Worm (Caenorhabditis elegans) whole organism, mixed stage, embryonic: ENCODE data around the gene srh-76.

Experiments
- ceh-83 ChIP-seq: fragments of 200-800 bp; sonication (Bioruptor generic); optimal IDR thresholded peaks from 2 replicates; lab custom pipeline; 2018; ENCODE audit warnings: mild to moderate bottlenecking, missing genetic modification characterization, missing compliant biosample characterization
- lin-32 ChIP-seq: fragments of 200-800 bp; sonication (Bioruptor generic); optimal IDR thresholded peaks from 2 replicates; lab custom pipeline; 2018; ENCODE audit warnings: mild to moderate bottlenecking, missing genetic modification characterization, missing compliant biosample characterization
- lsy-2 ChIP-seq: fragments of 150-350 bp; optimal IDR thresholded peaks from 2 replicates; lab custom pipeline; 2014; ENCODE audit warnings: missing biosample characterization, missing genetic modification characterization
- mep-1 ChIP-seq: fragments of 150-350 bp; optimal IDR thresholded peaks from 2 replicates; lab custom pipeline; 2017; ENCODE audit warnings: missing biosample characterization, missing genetic modification reagents, missing genetic modification characterization, inconsistent platforms
- nhr-237 ChIP-seq: fragments of 150-350 bp; optimal IDR thresholded peaks from 2 replicates; lab custom pipeline; 2014; ENCODE audit warnings: missing biosample characterization, missing genetic modification characterization
- nhr-28 ChIP-seq: fragments of 150-350 bp; optimal IDR thresholded peaks from 2 replicates; lab custom pipeline; 2014; ENCODE audit warnings: missing biosample characterization, missing genetic modification characterization
- nhr-76 ChIP-seq: sonication (generic microtip); optimal IDR thresholded peaks from 2 replicates; lab custom pipeline; 2017; ENCODE audit warnings: missing biosample characterization, missing genetic modification characterization
- pha-4 ChIP-seq: fragments of 150-350 bp; optimal IDR thresholded peaks from 2 replicates; lab custom pipeline; 2018; ENCODE audit warnings: missing biosample characterization, missing genetic modification reagents, missing genetic modification characterization
- snpc-4 ChIP-seq: fragments of 150-350 bp; optimal IDR thresholded peaks from 2 replicates; lab custom pipeline; 2014; ENCODE audit warnings: missing biosample characterization, missing genetic modification characterization
- sptf-1 ChIP-seq: sonication (generic microtip); optimal IDR thresholded peaks from 2 replicates; lab custom pipeline; 2017; ENCODE audit warnings: mild to moderate bottlenecking, missing genetic modification characterization, moderate library complexity, missing compliant biosample characterization
- unc-39 ChIP-seq: fragments of 150-350 bp; optimal IDR thresholded peaks from 2 replicates; lab custom pipeline; 2014; ENCODE audit warnings: missing biosample characterization, missing genetic modification characterization
- unc-62 ChIP-seq: fragments of 150-350 bp; optimal IDR thresholded peaks from 2 replicates; lab custom pipeline; 2014; ENCODE audit warnings: missing biosample characterization, missing genetic modification reagents, missing genetic modification characterization

ce11 chrV:5790497-5791280 is 42.9 kb upstream of the srh-76 start, which contains the start of the genes nhr-142 and F44E7.9:
- TF ChIP-seq nhr-237 (peak; percentile 47), nhr-76 (tag; lab: Kevin White, UChicago) (no peak), unc-62 (peak; percentile 29), mep-1 (tag; lab: Kevin White, UChicago) (peak; percentile 80), lsy-2 (tag; lab: Kevin White, UChicago) (peak; percentile 72), unc-39 (tag; lab: Kevin White, UChicago) (no peak), lin-32 (GFP tag; lab: Kevin White, UChicago) (no peak), pha-4 (tag; lab: Kevin White, UChicago) (peak; percentile 36), snpc-4 (tag; lab: Kevin White, UChicago) (no peak), nhr-28 (tag; lab: Kevin White, UChicago) (no peak), ceh-83 (GFP tag; lab: Kevin White, UChicago) (no peak), sptf-1 (tag; lab: Kevin White, UChicago) (peak; percentile 77)
